Worm (Caenorhabditis elegans) whole organism, young adult: ENCODE data around the gene F58G6.7.

ENCODE experiments used
- F55B11.4 ChIP-seq: sonication (generic microtip); optimal IDR thresholded peaks from 2 replicates; lab custom pipeline; 2016; ENCODE audit warnings: missing compliant biosample characterization, missing genetic modification characterization, borderline replicate concordance; ENCODE audit not compliant: insufficient read depth
- Y67H2A.10 ChIP-seq: fragments of 200-800 bp; sonication (Bioruptor generic); conservative IDR thresholded peaks from 2 replicates; pipeline ENCODE4 v1.3.6; 2022; ENCODE audit warnings: missing genetic modification reagents, missing genetic modification characterization, missing compliant biosample characterization
- Y79H2A.3 ChIP-seq: fragments of 200-800 bp; sonication (Bioruptor generic); conservative IDR thresholded peaks from 2 replicates; pipeline ENCODE4 v1.3.6; 2022; ENCODE audit warnings: missing genetic modification reagents, missing genetic modification characterization, missing compliant biosample characterization
- ama-1 ChIP-seq, 3 experiments: fragments of 150-350 bp in 1 of 3; sonication (generic microtip) in 2 of 3; optimal IDR thresholded peaks; 2 replicates each; lab custom pipeline; 2014 to 2018; ENCODE audit warnings: missing biosample characterization in 2 of 3, missing genetic modification characterization in 2 of 3, missing genetic modification reagents in 2 of 3
- die-1 ChIP-seq: sonication (generic microtip); optimal IDR thresholded peaks from 2 replicates; lab custom pipeline; 2016; ENCODE audit warnings: missing genotype, mild to moderate bottlenecking, missing genetic modification characterization, missing compliant biosample characterization
- nhr-120 ChIP-seq: fragments of 200-800 bp; sonication (Bioruptor generic); IDR thresholded peaks from 2 replicates; pipeline ENCODE4 v1.3.6; 2022; ENCODE audit warnings: missing genetic modification characterization, missing compliant biosample characterization
- nhr-27 ChIP-seq: fragments of 200-800 bp; sonication (Bioruptor generic); optimal IDR thresholded peaks from 2 replicates; lab custom pipeline; 2018; ENCODE audit warnings: mild to moderate bottlenecking, missing genetic modification characterization, moderate library complexity, missing compliant biosample characterization
- nhr-90 ChIP-seq: sonication (generic microtip); optimal IDR thresholded peaks from 2 replicates; lab custom pipeline; 2016; ENCODE audit warnings: missing genotype, mild to moderate bottlenecking, missing genetic modification characterization, missing compliant biosample characterization
- rpc-1 ChIP-seq, 2 experiments: fragments of 150-350 bp in 1 of 2; sonication (generic microtip) in 1 of 2; optimal IDR thresholded peaks; 2 replicates each; lab custom pipeline; 2014 to 2018; ENCODE audit warnings: missing biosample characterization in 1 of 2, missing genetic modification characterization in 1 of 2, missing genetic modification reagents in 1 of 2, missing genotype in 1 of 2
- snpc-4 ChIP-seq, 5 experiments: fragments of 150-350 bp in 1 of 5; sonication (generic microtip) in 4 of 5; optimal IDR thresholded peaks; 2 replicates each; lab custom pipeline; 2014 to 2018; ENCODE audit warnings: missing genetic modification characterization in 5 of 5, missing biosample characterization in 3 of 5, antibody characterized with exemption in 2 of 5, mild to moderate bottlenecking in 2 of 5, missing compliant biosample characterization in 2 of 5, missing genotype in 2 of 5, moderate library complexity in 2 of 5, missing genetic modification reagents in 1 of 5

DNA sequence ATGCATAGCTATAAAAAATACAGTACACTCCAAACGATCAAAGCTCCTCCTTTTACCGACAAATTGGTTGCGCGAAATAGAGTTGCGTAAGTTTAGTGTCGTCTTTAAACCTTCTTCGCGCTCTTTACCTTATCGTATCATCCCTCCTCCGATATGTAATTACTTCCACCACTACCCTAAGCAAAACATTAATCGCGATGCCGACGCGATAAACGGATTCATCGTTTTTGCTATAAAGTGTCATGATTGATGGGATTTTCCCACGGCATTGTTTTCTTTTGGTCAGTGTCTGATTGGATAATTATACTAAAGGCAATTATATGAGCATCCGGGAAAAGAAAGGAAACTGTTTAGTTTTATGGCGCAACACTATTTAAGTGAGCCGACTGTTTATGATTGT is 35.3 kb upstream of the F58G6.7 start:
- TF ChIP-seq Y79H2A.3 (no peak), nhr-120 (no peak), snpc-4 (GFP tag; optimal IDR thresholded peaks at IDR 0.05; lab: Kevin White, UChicago) (no peak), snpc-4 (tag; optimal IDR thresholded peaks at IDR 0.05; lab: Kevin White, UChicago) (no peak), Y67H2A.10 (GFP tag; lab: Robert Waterston, UW) (no peak), nhr-90 (no peak), rpc-1 (optimal IDR thresholded peaks at IDR 0.05; lab: Kevin White, UChicago) (no peak), rpc-1 (tag; optimal IDR thresholded peaks at IDR 0.05; lab: Kevin White, UChicago) (no peak), ama-1 (optimal IDR thresholded peaks at IDR 0.05; lab: Kevin White, UChicago) (no peak), ama-1 (GFP tag; optimal IDR thresholded peaks at IDR 0.05; lab: Kevin White, UChicago) (no peak), nhr-27 (tag; lab: Kevin White, UChicago) (no peak), F55B11.4 (no peak), die-1 (tag; lab: Kevin White, UChicago) (no peak)
